Worm (Caenorhabditis elegans) whole organism, mixed stage, embryonic: ENCODE data around the gene grwd-1.
A peak's percentile ranks its signal among the peaks of the same experiment; 100 is the strongest.

Experiments
- M03D4.4 ChIP-seq: sonication (generic microtip); optimal IDR thresholded peaks from 2 replicates; lab custom pipeline; 2017; ENCODE audit warnings: mild to moderate bottlenecking, missing genetic modification characterization, missing compliant biosample characterization
- bed-3 ChIP-seq: fragments of 200-800 bp; sonication (Bioruptor generic); optimal IDR thresholded peaks from 3 replicates; lab custom pipeline; 2018; ENCODE audit warnings: mild to moderate bottlenecking, missing genetic modification characterization, moderate library complexity, missing compliant biosample characterization
- ceh-39 ChIP-seq: fragments of 150-350 bp; optimal IDR thresholded peaks from 2 replicates; lab custom pipeline; 2014; ENCODE audit warnings: missing biosample characterization, missing genetic modification characterization
- ceh-43 ChIP-seq: fragments of 200-800 bp; sonication (Bioruptor generic); optimal IDR thresholded peaks from 2 replicates; lab custom pipeline; 2018; ENCODE audit warnings: mild to moderate bottlenecking, missing genetic modification characterization, moderate library complexity, missing compliant biosample characterization
- ces-1 ChIP-seq: fragments of 150-350 bp; optimal IDR thresholded peaks from 2 replicates; lab custom pipeline; 2014; ENCODE audit warnings: missing biosample characterization, missing genetic modification reagents, missing genetic modification characterization
- cnd-1 ChIP-seq: fragments of 200-800 bp; sonication (Bioruptor generic); optimal IDR thresholded peaks from 2 replicates; lab custom pipeline; 2018; ENCODE audit warnings: mild to moderate bottlenecking, missing genetic modification characterization, missing compliant biosample characterization
- drap-1 ChIP-seq: fragments of 200-800 bp; sonication (Bioruptor generic); optimal IDR thresholded peaks from 3 replicates; lab custom pipeline; 2018; ENCODE audit warnings: mild to moderate bottlenecking, missing genetic modification characterization, missing compliant biosample characterization
- elt-1 ChIP-seq: sonication (generic microtip); optimal IDR thresholded peaks from 2 replicates; lab custom pipeline; 2017; ENCODE audit warnings: missing genetic modification characterization, mild to moderate bottlenecking, missing compliant biosample characterization, antibody characterized with exemption, moderate library complexity, borderline replicate concordance; ENCODE audit not compliant: insufficient read depth
- elt-3 ChIP-seq: fragments of 150-350 bp; optimal IDR thresholded peaks from 2 replicates; lab custom pipeline; 2014; ENCODE audit warnings: missing biosample characterization, missing genetic modification characterization
- ham-2 ChIP-seq: fragments of 200-800 bp; sonication (Bioruptor generic); optimal IDR thresholded peaks from 2 replicates; lab custom pipeline; 2018; ENCODE audit warnings: mild to moderate bottlenecking, missing genetic modification characterization, missing compliant biosample characterization
- hlh-1 ChIP-seq: fragments of 150-350 bp; optimal IDR thresholded peaks from 2 replicates; lab custom pipeline; 2014; ENCODE audit warnings: missing biosample characterization, missing genetic modification reagents, missing genetic modification characterization
- lin-32 ChIP-seq: fragments of 200-800 bp; sonication (Bioruptor generic); optimal IDR thresholded peaks from 2 replicates; lab custom pipeline; 2018; ENCODE audit warnings: mild to moderate bottlenecking, missing genetic modification characterization, missing compliant biosample characterization
- lsy-2 ChIP-seq: fragments of 150-350 bp; optimal IDR thresholded peaks from 2 replicates; lab custom pipeline; 2014; ENCODE audit warnings: missing biosample characterization, missing genetic modification characterization
- mab-5 ChIP-seq: fragments of 150-350 bp; optimal IDR thresholded peaks from 2 replicates; lab custom pipeline; 2014; ENCODE audit warnings: missing biosample characterization, missing genetic modification characterization
- mep-1 ChIP-seq: fragments of 150-350 bp; optimal IDR thresholded peaks from 2 replicates; lab custom pipeline; 2017; ENCODE audit warnings: missing biosample characterization, missing genetic modification reagents, missing genetic modification characterization, inconsistent platforms
- nhr-12 ChIP-seq: fragments of 150-350 bp; optimal IDR thresholded peaks from 2 replicates; lab custom pipeline; 2014; ENCODE audit warnings: missing biosample characterization, missing genetic modification characterization
- nhr-2 ChIP-seq: fragments of 150-350 bp; optimal IDR thresholded peaks from 2 replicates; lab custom pipeline; 2014; ENCODE audit warnings: missing biosample characterization, missing genetic modification characterization
- nhr-28 ChIP-seq: fragments of 150-350 bp; optimal IDR thresholded peaks from 2 replicates; lab custom pipeline; 2014; ENCODE audit warnings: missing biosample characterization, missing genetic modification characterization
- nhr-76 ChIP-seq: sonication (generic microtip); optimal IDR thresholded peaks from 2 replicates; lab custom pipeline; 2017; ENCODE audit warnings: missing biosample characterization, missing genetic modification characterization
- pha-4 ChIP-seq: fragments of 150-350 bp; optimal IDR thresholded peaks from 2 replicates; lab custom pipeline; 2018; ENCODE audit warnings: missing biosample characterization, missing genetic modification reagents, missing genetic modification characterization
- sem-2 ChIP-seq: fragments of 200-800 bp; sonication (Bioruptor generic); optimal IDR thresholded peaks from 2 replicates; lab custom pipeline; 2018; ENCODE audit warnings: mild to moderate bottlenecking, missing genetic modification characterization, missing compliant biosample characterization
- sptf-1 ChIP-seq: sonication (generic microtip); optimal IDR thresholded peaks from 2 replicates; lab custom pipeline; 2017; ENCODE audit warnings: mild to moderate bottlenecking, missing genetic modification characterization, moderate library complexity, missing compliant biosample characterization
- tbx-8 ChIP-seq: fragments of 200-800 bp; sonication (Bioruptor generic); optimal IDR thresholded peaks from 2 replicates; lab custom pipeline; 2018; ENCODE audit warnings: mild to moderate bottlenecking, missing genetic modification characterization, moderate library complexity, missing compliant biosample characterization
- unc-120 ChIP-seq: sonication (generic microtip); optimal IDR thresholded peaks from 2 replicates; lab custom pipeline; 2017; ENCODE audit warnings: missing genetic modification characterization, missing compliant biosample characterization; ENCODE audit not compliant: poor library complexity, severe bottlenecking
- unc-62 ChIP-seq: fragments of 150-350 bp; optimal IDR thresholded peaks from 2 replicates; lab custom pipeline; 2014; ENCODE audit warnings: missing biosample characterization, missing genetic modification reagents, missing genetic modification characterization
- ztf-11 ChIP-seq: fragments of 150-350 bp; optimal IDR thresholded peaks from 2 replicates; lab custom pipeline; 2014; ENCODE audit warnings: missing biosample characterization, missing genetic modification characterization

Gene grwd-1

DNA sequence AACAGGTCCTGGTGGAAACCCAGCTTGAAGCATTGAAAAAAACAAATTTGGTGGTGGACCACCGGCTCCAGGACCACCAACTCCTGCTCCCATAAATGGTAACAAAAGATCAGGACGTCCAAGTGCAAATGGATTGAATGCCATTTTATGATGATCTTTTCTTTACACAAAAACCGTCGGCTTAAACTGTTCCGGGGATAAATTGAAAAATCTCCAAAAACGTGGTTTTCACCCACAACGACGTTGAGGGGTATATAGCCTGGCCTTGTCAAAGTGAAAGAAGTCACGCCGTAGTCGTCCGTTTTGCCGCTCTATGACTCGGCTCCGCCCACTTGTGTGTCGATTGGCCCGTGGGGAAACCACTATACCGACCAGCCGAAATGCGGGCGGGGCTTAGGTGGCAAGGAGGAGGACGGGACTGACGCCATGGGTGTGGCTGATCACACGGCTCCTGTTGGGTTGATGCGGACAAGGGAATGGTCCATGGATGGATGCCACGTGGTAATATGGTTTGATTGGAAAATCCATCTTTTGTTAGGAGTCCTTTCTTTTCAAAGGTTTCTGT, 17.1 kb upstream of the grwd-1 start, which contains the start of gene tbx-2:
TSS of gene tbx-2 (minus strand) at position 264 of the 565 bp plus-strand sequence.
- TF ChIP-seq unc-120 (peak; percentile 6), lsy-2 (tag; lab: Kevin White, UChicago) (peak; percentile 55), lin-32 (GFP tag; lab: Kevin White, UChicago) (no peak)

DNA sequence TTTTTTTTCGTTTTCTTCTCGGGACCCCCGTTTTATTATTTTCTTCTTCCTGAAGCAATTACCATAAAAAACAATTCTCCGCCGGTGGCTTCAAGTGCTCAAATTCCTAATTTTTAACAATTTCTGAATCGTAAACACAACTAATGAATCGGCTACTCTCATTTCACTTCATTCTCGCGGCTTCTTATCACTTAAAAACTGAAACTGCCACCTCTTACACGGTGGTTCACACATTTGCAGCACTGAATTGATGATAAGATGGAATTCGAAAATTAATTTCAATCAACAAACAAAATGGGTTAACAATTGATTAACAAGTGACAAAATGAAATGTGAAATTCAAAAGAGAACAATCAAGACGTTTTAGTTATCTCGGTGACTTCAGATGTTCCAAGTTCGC, 16.2 kb upstream of the grwd-1 start:
- TF ChIP-seq lsy-2 (tag; lab: Kevin White, UChicago) (no peak), elt-3 (tag; lab: Kevin White, UChicago) (no peak), cnd-1 (no peak), elt-1 (no peak), bed-3 (GFP tag; lab: Kevin White, UChicago) (no peak), unc-120 (no peak), sem-2 (GFP tag; lab: Kevin White, UChicago) (no peak), M03D4.4 (tag; lab: Kevin White, UChicago) (no peak), mab-5 (tag; lab: Kevin White, UChicago) (no peak), pha-4 (tag; lab: Kevin White, UChicago) (no peak), ces-1 (GFP tag; lab: Kevin White, UChicago) (no peak), nhr-12 (no peak), hlh-1 (no peak), mep-1 (no peak), lin-32 (GFP tag; lab: Kevin White, UChicago) (no peak), ceh-43 (GFP tag; lab: Kevin White, UChicago) (no peak), ceh-39 (tag; lab: Kevin White, UChicago) (no peak), drap-1 (GFP tag; lab: Kevin White, UChicago) (no peak), sptf-1 (tag; lab: Kevin White, UChicago) (no peak)

DNA sequence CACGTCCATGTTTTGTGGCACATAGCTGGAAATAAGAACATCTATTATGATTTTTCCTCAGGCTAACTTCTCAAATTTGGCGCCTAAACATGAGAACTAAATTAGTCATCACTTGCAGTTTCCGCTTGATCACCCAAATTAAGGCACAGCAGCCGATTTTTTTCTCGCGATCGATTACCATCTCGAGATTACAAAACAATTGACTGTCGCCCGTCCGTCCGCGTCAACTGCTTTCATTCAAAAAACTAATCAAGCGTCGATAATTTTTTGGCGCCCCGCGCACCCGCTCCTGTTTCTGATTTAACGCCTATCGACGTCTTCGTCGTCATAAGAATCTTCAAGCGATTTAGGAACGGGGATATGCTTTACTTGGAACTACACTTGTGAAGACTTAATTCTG, 15.6 kb upstream of the grwd-1 start:
- TF ChIP-seq ces-1 (GFP tag; lab: Kevin White, UChicago) (no peak), pha-4 (tag; lab: Kevin White, UChicago) (no peak), nhr-76 (tag; lab: Kevin White, UChicago) (no peak), cnd-1 (no peak), lsy-2 (tag; lab: Kevin White, UChicago) (no peak), lin-32 (GFP tag; lab: Kevin White, UChicago) (no peak), nhr-28 (tag; lab: Kevin White, UChicago) (no peak), M03D4.4 (tag; lab: Kevin White, UChicago) (no peak), tbx-8 (GFP tag; lab: Kevin White, UChicago) (no peak), unc-120 (no peak), ztf-11 (tag; lab: Kevin White, UChicago) (no peak)

DNA sequence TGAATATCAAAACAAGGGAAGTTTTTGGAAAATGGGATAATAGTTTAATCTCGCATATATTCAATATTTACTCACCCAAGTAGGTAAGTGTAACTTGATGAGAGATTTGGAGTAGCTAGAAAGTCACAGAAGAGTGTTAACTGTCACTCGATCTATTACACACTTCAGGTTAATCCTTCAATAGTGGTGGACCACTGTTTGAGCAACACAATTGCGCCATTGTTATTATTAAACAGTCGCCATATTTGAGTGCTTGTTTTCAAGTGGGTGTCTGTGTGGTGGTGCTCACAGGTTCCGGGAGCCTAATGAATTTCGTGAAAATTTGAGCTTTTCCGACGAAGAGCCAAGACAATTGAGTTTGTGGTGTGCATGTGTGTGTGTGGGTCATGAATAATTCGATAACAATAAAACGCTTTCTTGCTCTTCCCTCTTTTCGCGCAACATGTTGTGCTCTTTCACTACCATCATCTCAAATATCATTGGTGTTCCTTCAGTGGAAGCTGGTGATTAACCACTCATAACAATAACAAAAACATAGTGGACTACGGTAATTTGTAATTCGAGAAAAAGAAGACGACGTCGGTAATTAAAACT, 14.2 kb upstream of the grwd-1 start:
- peak; percentile 52 for TF ChIP-seq nhr-2 (tag; lab: Kevin White, UChicago)
- TF ChIP-seq nhr-76 (tag; lab: Kevin White, UChicago), result no peak
- no peak for TF ChIP-seq lsy-2 (tag; lab: Kevin White, UChicago)
- TF ChIP-seq cnd-1, result no peak
- peak; percentile 89 for TF ChIP-seq ces-1 (GFP tag; lab: Kevin White, UChicago)
- TF ChIP-seq hlh-1, result no peak
- TF ChIP-seq, all 35 proteins: peak for 2

DNA sequence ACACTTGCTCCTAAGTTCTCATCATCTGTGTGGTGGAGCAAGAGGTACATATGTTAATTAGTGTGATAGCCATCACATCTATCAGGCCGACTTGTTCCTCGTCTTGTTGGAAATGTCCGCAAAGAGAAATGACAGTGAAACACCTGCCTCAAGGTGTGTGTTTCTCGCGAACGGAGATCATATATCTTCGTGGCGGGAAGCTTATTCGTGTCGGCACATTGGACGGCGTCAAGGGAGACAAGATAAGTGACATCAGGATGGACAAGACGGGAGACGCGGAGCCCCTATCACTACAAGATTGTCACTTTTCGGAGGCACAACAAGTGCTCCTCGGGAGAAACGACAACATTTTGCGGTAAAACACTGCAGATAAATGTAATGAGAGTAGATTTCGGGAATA, 13.5 kb upstream of the grwd-1 start:
- TF ChIP-seq unc-62 (peak; percentile 80), hlh-1 (peak; percentile 66), unc-120 (peak; percentile 20), nhr-28 (tag; lab: Kevin White, UChicago) (no peak), ceh-43 (GFP tag; lab: Kevin White, UChicago) (no peak)

DNA sequence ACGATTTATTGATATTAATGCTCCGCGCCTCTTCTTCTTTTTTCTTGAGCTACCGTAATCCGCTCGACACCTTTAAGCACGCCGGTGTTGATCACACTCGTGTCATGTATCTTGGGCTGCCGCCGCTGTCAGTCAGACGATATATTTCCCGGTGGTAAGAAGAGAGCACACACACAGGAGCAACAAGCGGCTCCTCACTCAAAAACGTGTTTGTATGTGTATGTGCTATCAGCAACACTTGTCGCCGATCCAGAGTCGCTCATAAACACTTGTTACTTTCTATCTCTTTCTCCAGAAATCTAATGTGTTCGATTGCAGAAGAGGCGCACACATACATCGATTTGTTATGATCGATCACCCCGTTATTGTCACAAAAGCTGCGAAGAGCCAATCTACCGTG, 12.7 kb upstream of the grwd-1 start:
- peak; percentile 49 for TF ChIP-seq unc-62
- TF ChIP-seq hlh-1, result peak; percentile 66
- TF ChIP-seq ham-2 (GFP tag; lab: Kevin White, UChicago), result no peak
- no peak for TF ChIP-seq elt-3 (tag; lab: Kevin White, UChicago)
- TF ChIP-seq, all 35 proteins: peak for 2
